Fruit fly (Drosophila melanogaster): ENCODE results near the gene wtrw.

wtrw gene

DNA sequence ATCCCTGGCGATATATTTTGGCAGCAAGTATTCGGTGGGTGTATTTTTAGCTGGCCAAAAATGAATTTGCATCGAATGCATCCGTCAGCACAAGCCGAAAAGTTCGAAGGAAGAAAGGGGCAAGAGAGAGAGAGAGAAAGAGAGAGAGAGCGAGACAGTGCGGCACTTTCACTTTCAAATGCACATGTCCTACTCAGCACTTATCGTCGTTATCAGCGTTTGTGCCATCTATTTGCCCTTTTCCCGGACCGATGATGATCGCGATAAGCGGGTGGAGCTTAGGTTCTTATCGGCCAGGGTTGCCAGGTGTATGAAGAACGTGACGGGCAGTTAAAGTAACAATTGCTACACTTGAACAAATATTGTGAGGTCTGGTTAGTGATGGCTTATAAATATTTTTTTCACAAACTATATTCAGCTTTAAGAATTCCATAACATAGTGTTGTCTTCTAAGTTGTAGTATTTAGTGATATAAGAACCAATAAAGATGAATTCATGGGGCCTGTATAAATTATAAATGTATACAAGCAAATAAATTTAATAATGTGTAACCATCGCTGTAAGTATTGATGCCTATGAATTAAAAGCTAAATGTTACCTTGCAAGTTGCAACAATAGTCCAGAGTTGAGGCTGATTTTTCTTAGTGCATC, 53.7 kb downstream of the wtrw start (continued):
- TF ChIP-seq Eip93F (GFP tag; optimal IDR thresholded peaks at IDR 0.05) = no peak
- TF ChIP-seq CG1621 (tag; optimal IDR thresholded peaks at IDR 0.05) = no peak
- peak; percentile 18 for TF ChIP-seq lz (GFP tag; optimal IDR thresholded peaks at IDR 0.05)
- no peak for TF ChIP-seq spab (GFP tag; optimal IDR thresholded peaks at IDR 0.05)
- TF ChIP-seq esn (GFP tag; optimal IDR thresholded peaks at IDR 0.05) = peak; percentile 34
- no peak for TF ChIP-seq Hr38 (GFP tag; optimal IDR thresholded peaks at IDR 0.05)
- no peak for TF ChIP-seq CG6163 (GFP tag; IDR thresholded peaks at IDR 0.05)
- no peak for TF ChIP-seq CG11294 (GFP tag; IDR thresholded peaks at IDR 0.05)

DNA sequence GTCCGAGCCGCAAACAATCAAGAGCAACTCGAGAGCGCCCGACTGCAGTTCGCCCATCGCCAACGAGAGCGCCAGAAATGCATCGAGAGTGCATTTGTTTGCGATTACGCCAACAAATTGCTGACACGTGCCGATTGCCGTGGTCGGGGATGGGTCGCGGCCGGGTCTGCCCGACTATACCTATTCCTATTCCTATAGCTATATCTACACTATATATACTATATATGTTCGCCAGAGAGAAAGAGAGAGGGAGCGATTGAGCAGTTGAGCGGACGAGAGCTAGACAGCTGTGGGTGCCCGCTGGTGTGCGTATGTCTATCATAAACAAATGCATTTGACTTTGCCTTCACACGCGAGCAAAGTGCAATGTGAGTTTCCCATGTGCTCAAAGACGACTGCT, 56.2 kb downstream of the wtrw start:
- TF ChIP-seq topi (GFP tag; optimal IDR thresholded peaks at IDR 0.05) = no peak
- no peak for TF ChIP-seq CG10669 (GFP tag; optimal IDR thresholded peaks at IDR 0.05)
- no peak for TF ChIP-seq vri (GFP tag; optimal IDR thresholded peaks at IDR 0.05)
- no peak for TF ChIP-seq CG34406 (GFP tag; optimal IDR thresholded peaks at IDR 0.05)
- no peak for TF ChIP-seq Hr38 (GFP tag; optimal IDR thresholded peaks at IDR 0.05)
- no peak for TF ChIP-seq CG11294 (GFP tag; IDR thresholded peaks at IDR 0.05)
- TF ChIP-seq Ets96B (tag; optimal IDR thresholded peaks at IDR 0.05) = no peak
- TF ChIP-seq Ets21C (GFP tag; optimal IDR thresholded peaks at IDR 0.05) = no peak
- no peak for TF ChIP-seq CG4318 (GFP tag; optimal IDR thresholded peaks at IDR 0.05)
- TF ChIP-seq CG16779 (tag; optimal IDR thresholded peaks at IDR 0.05) = peak; percentile 30
- no peak for TF ChIP-seq spab (GFP tag; optimal IDR thresholded peaks at IDR 0.05)
- no peak for TF ChIP-seq Hr4 (GFP tag; optimal IDR thresholded peaks at IDR 0.05)
- no peak for TF ChIP-seq OdsH (GFP tag; optimal IDR thresholded peaks at IDR 0.05)
- TF ChIP-seq net (GFP tag; optimal IDR thresholded peaks at IDR 0.05) = peak; percentile 28
- TF ChIP-seq CG6276 (GFP tag; optimal IDR thresholded peaks at IDR 0.05) = peak; percentile 60
- peak; percentile 30 for TF ChIP-seq Lpt (GFP tag; optimal IDR thresholded peaks at IDR 0.05)
- TF ChIP-seq CG7368 (GFP tag; optimal IDR thresholded peaks at IDR 0.05) = no peak
- TF ChIP-seq salr (GFP tag; optimal IDR thresholded peaks at IDR 0.05) = no peak
- TF ChIP-seq Eip75B (GFP tag; optimal IDR thresholded peaks at IDR 0.05) = no peak
- peak; percentile 73 for TF ChIP-seq Eip78C (GFP tag)
- TF ChIP-seq cyc (GFP tag; optimal IDR thresholded peaks at IDR 0.05) = no peak
- TF ChIP-seq CG8632 (GFP tag; optimal IDR thresholded peaks at IDR 0.05) = no peak
- TF ChIP-seq fkh (GFP tag; optimal IDR thresholded peaks at IDR 0.05) = no peak
- TF ChIP-seq fd85E (GFP tag; optimal IDR thresholded peaks at IDR 0.05) = no peak
- no peak for TF ChIP-seq acj6 (GFP tag; optimal IDR thresholded peaks at IDR 0.05)
- TF ChIP-seq dac (GFP tag; optimal IDR thresholded peaks at IDR 0.05) = no peak
- TF ChIP-seq esn (GFP tag; optimal IDR thresholded peaks at IDR 0.05) = no peak
- TF ChIP-seq Eip93F (GFP tag; optimal IDR thresholded peaks at IDR 0.05) = no peak
- 0 out of 3 replicates have a peak, but pooled peaks have one; percentile 38 for TF ChIP-seq CG6163 (GFP tag; IDR thresholded peaks at IDR 0.05)
- peak; percentile 6 for TF ChIP-seq dsx (GFP tag; optimal IDR thresholded peaks at IDR 0.05; ENCODE audit: poor library complexity, severe bottlenecking)
- peak; percentile 59; the same call in 2 of the 3 replicates for TF ChIP-seq CG8119 (GFP tag; IDR thresholded peaks at IDR 0.05)
- no peak for TF ChIP-seq CG6808 (GFP tag; optimal IDR thresholded peaks at IDR 0.05)
- no peak for TF ChIP-seq CG31627 (GFP tag; optimal IDR thresholded peaks at IDR 0.05)
- TF ChIP-seq Sox15 (GFP tag; optimal IDR thresholded peaks at IDR 0.05) = no peak
- no peak for TF ChIP-seq pdm3 (GFP tag; optimal IDR thresholded peaks at IDR 0.05)
- TF ChIP-seq Hr39 (GFP tag; optimal IDR thresholded peaks at IDR 0.05) = no peak
- TF ChIP-seq CG11902 (GFP tag; optimal IDR thresholded peaks at IDR 0.05) = no peak
- TF ChIP-seq Blimp-1 (GFP tag; optimal IDR thresholded peaks at IDR 0.05) = no peak
- peak; percentile 23; the same call in 1 of the 2 replicates for TF ChIP-seq CG15336 (GFP tag; IDR thresholded peaks at IDR 0.05)
- no peak for TF ChIP-seq CG8319 (GFP tag; optimal IDR thresholded peaks at IDR 0.05)
- TF ChIP-seq achi (GFP tag; optimal IDR thresholded peaks at IDR 0.05) = no peak
- no peak for TF ChIP-seq CG6854 (GFP tag; optimal IDR thresholded peaks at IDR 0.05)
- TF ChIP-seq CG6792 (GFP tag; optimal IDR thresholded peaks at IDR 0.05) = no peak
- no peak for TF ChIP-seq lz (GFP tag; optimal IDR thresholded peaks at IDR 0.05)
- no peak for TF ChIP-seq Smox (GFP tag; optimal IDR thresholded peaks at IDR 0.05)
- TF ChIP-seq ss (GFP tag; optimal IDR thresholded peaks at IDR 0.05) = no peak
- no peak for TF ChIP-seq CG3919 (GFP tag; optimal IDR thresholded peaks at IDR 0.05)
